Worm (Caenorhabditis elegans): Measurements from ENCODE around the gene ugt-8.

Gene ugt-8

DNA sequence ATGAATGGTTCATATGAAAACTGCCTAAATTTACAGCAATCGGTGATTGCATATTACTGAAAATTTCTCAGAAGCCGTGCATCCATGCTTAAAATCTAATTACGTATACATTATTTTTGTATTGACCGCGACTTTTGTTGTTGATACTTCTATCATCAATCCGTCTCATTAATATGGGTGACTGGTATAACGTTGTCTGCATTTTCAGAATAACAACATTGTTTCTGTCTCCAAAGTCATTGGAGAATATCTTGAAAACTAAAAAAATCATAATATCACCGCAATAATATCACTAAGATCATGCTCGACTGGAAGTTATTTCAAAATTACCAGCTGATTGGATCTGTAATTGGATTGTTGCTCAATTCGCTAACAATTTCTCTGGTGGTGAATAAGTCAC, 47.7 kb downstream of the ugt-8 start, which contains the start of gene str-207 (continued):
- no peak for TF ChIP-seq nhr-80 (tag; optimal IDR thresholded peaks at IDR 0.05)

Measured in whole organism, young adult.